Worm (Caenorhabditis elegans): ENCODE results near the gene metl-18.

The metl-18 gene

DNA sequence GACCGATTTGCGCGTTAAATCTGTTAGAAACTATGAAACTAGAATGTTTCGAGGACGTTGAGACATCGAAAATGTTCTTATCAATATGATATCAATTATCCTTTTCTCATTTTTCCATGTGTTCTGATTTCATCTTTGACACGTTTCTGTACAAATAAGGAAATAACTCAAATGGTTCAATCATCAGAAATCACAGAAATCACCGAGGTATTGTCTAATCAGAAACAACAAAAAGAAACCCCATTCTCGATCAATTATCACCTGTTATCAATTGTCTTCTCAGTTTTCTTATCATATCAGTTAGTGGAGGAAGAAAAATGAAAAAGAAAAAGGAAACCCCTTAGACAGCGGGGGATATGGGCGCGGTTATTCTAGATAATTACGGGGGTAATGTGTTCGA lies 9.6 kb downstream of the metl-18 start:
- TF ChIP-seq F33H1.4 (GFP tag; IDR thresholded peaks at IDR 0.05) (no peak), lin-40 (tag; optimal IDR thresholded peaks at IDR 0.05) (peak; percentile 7), ZK185.1 (tag; optimal IDR thresholded peaks at IDR 0.05; ENCODE audit: poor library complexity, severe bottlenecking) (no peak), nhr-80 (tag; optimal IDR thresholded peaks at IDR 0.05) (peak; percentile 44), let-607 (tag; optimal IDR thresholded peaks at IDR 0.05) (no peak)

DNA sequence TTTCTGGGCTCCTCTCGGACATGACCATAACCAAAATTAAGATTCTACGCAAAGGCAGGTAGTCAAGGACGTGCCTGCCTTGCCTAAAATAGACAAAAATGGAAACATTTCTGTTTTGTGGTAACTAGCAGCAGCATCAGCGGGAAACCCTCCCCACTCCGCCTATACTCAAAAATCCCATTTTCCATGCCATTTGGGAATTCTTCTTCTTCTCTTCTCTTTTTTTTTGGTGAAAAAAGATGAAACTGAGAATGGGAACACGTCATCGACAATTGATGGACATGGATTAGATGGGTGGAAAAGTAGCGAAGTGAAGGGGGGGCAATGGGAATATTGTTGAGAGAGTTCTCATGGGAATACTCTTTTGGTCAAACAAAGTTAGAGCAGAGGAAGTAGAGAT lies 11.6 kb downstream of the metl-18 start:
- TF ChIP-seq F39B2.1 (GFP tag; IDR thresholded peaks at IDR 0.05) (no peak), chd-7 (tag; optimal IDR thresholded peaks at IDR 0.05) (no peak), F55B11.4 (tag; optimal IDR thresholded peaks at IDR 0.05; ENCODE audit: borderline replicate concordance, insufficient read depth) (no peak), tlf-1 (GFP tag; optimal IDR thresholded peaks at IDR 0.05) (no peak), mes-4 (tag; optimal IDR thresholded peaks at IDR 0.05) (no peak), zim-3 (tag; optimal IDR thresholded peaks at IDR 0.05) (no peak), nhr-179 (tag; optimal IDR thresholded peaks at IDR 0.05) (no peak)

DNA sequence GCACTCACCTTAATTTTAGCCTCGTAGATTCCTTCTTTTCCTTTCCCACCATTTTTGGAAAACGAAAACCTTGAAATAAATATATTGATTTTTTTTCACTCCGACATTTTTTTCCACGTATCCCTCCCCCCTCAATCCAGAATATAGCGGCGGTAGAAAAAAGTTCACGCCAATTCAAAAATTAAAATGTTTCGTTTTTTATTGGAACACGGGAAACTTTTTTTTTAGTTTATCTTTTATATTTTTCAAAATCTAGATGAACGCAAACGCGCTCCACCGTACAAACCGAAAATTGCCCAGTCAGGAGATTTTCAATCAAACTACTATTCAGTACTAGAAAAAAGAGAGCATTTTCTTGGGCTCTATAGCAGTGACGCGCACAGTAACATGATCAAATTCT lies 18.6 kb downstream of the metl-18 start, which contains the start of gene spe-41:
Gene spe-41 (minus strand): TSS at position 72 of the 400 bp plus-strand sequence.
- TF ChIP-seq cebp-1 (GFP tag; IDR thresholded peaks at IDR 0.05) = no peak
- no peak for TF ChIP-seq cebp-1 (tag; optimal IDR thresholded peaks at IDR 0.05)
- no peak for TF ChIP-seq somi-1 (GFP tag; optimal IDR thresholded peaks at IDR 0.05)
- TF ChIP-seq tbp1 (GFP tag; optimal IDR thresholded peaks at IDR 0.05) = no peak
- TF ChIP-seq F49E8.2 (tag; optimal IDR thresholded peaks at IDR 0.05; ENCODE audit: insufficient read depth) = no peak
- TF ChIP-seq nhr-27 (tag; optimal IDR thresholded peaks at IDR 0.05) = no peak
- no peak for TF ChIP-seq cebp-2 (GFP tag; IDR thresholded peaks at IDR 0.05)
- no peak for TF ChIP-seq atf-7 (tag; optimal IDR thresholded peaks at IDR 0.05)
- no peak for TF ChIP-seq athp-1 (tag; optimal IDR thresholded peaks at IDR 0.05)
- TF ChIP-seq F55B11.4 (tag; optimal IDR thresholded peaks at IDR 0.05; ENCODE audit: borderline replicate concordance, insufficient read depth) = no peak
- TF ChIP-seq sdz-38 (tag; optimal IDR thresholded peaks at IDR 0.05) = no peak
- no peak for TF ChIP-seq him-1 (tag; optimal IDR thresholded peaks at IDR 0.05)
- TF ChIP-seq mes-4 (tag; optimal IDR thresholded peaks at IDR 0.05) = no peak
- no peak for TF ChIP-seq nhr-90 (tag; optimal IDR thresholded peaks at IDR 0.05)
- TF ChIP-seq zfh-2 (GFP tag; conservative IDR thresholded peaks at IDR 0.05) = no peak
- TF ChIP-seq F23B12.7 (tag; optimal IDR thresholded peaks at IDR 0.05; ENCODE audit: insufficient read depth) = no peak
- TF ChIP-seq ceh-79 (tag; optimal IDR thresholded peaks at IDR 0.05) = no peak
- no peak for TF ChIP-seq lsl-1 (GFP tag; optimal IDR thresholded peaks at IDR 0.05)

DNA sequence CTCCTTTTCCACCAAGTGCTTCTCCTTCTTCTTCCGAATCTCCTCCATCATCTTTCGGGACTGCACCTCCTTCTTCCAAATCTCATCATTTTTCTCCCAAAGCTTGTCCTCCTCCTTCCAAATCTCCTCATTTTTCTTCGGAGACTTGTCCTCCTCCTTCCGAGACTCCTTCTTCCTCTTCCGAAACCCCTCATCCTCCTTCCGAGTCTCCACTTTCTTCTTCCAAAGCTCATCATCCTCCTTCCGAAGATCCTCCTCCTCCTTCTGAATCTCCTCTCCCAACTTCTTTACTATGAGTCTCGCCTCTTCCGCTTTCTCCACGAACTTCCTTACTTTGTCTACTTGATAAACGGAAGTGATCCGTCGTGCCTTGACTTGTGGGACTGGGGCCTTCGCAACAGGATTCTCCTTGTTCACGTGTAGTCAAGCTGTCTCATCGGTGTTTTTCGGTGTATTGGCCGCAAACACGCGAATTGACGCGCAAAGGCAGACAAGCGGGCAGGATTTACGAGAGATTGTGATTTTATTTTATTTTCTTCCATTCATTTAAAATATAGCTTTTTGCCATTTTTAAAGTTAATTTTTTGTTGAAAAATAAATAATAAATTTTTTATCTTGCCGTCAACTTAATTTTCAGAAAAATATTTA lies 27.1 kb downstream of the metl-18 start, which contains the start of the genes K01A11.3 and C34C12.12:
Gene K01A11.3 (minus strand): TSS at position 51 of the 648 bp plus-strand sequence.
Gene C34C12.12 (plus strand): TSS at position 632 of the 648 bp plus-strand sequence.
- 0 out of 2 replicates have a peak, but pooled peaks have one; percentile 27 for TF ChIP-seq F37B4.10 (GFP tag; IDR thresholded peaks at IDR 0.05)
- no peak for TF ChIP-seq atf-7 (tag; optimal IDR thresholded peaks at IDR 0.05)
- TF ChIP-seq zfh-2 (GFP tag; conservative IDR thresholded peaks at IDR 0.05) = 0 out of 2 replicates have a peak, but pooled peaks have one; percentile 21
- TF ChIP-seq madf-8 (GFP tag; conservative IDR thresholded peaks at IDR 0.05) = no peak
- no peak for TF ChIP-seq ztf-25 (GFP tag; IDR thresholded peaks at IDR 0.05)
- TF ChIP-seq ceh-27 (GFP tag; optimal IDR thresholded peaks at IDR 0.05) = no peak
- no peak for TF ChIP-seq ceh-40 (GFP tag; IDR thresholded peaks at IDR 0.05)
